Worm (Caenorhabditis elegans) whole organism, L4/young adult: Measurements from ENCODE around the gene sri-31.

Experiments
- W03F9.2 ChIP-seq: fragments of 150-350 bp; optimal IDR thresholded peaks from 2 replicates; lab custom pipeline; 2014; ENCODE audit warnings: missing biosample characterization, missing genetic modification characterization
- dao-5 ChIP-seq: sonication (generic microtip); optimal IDR thresholded peaks from 2 replicates; lab custom pipeline; 2016; ENCODE audit warnings: missing genotype, missing genetic modification characterization, moderate library complexity, missing compliant biosample characterization
- him-1 ChIP-seq: sonication (generic microtip); optimal IDR thresholded peaks from 2 replicates; lab custom pipeline; 2016; ENCODE audit warnings: missing genotype, missing genetic modification reagents, missing genetic modification characterization, missing compliant biosample characterization

DNA sequence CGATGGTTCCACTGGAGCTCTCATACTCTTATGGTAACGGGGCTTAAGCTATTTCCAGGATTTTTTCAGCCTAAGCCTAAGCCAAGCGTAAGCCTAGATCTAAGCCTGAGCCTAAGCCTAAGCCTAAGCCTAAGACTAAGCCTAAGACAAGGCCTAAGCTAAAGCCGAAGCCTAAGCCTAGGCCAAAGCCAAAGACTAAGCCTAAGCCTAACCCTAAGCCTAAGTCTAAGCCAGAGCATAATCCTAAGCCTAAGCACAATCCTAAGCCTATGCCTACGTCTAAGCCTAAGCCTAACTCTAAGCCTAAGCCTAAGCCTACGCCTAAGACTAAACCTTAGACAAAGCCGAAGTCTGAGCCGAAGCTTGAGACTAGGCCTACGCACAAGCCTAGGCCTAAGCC, 1.8 kb upstream of the sri-31 start:
- TF ChIP-seq dao-5 (tag; lab: Kevin White, UChicago) (no peak), him-1 (tag; lab: Kevin White, UChicago) (no peak), W03F9.2 (tag; lab: Kevin White, UChicago) (no peak)
